In the genomic region with DNA sequence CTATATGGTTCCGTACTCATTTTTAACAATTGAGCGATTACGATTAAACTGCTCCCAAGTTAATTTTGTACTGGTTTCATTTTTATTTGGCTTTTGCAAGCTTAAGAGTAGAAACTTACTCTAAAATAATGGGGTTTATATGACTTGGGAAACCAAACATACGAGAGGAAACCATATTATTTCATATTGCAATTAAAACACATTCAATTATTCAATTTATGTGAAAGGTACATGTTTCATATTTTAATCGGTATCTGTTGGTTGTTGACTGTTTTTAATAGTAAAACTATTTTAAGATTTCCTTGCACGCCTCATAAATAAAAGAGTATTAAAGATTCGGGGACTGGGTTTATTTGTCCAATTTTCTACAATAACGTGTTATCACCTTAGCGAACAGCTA, we compare ENCODE assay signal across 4 fruit fly cellular contexts.
TF ChIP-seq lines count a peak whose summit lies in the region.

A gene (minus strand): TSS at position 59 of the 400 bp plus-strand sequence.

- no peak for TF ChIP-seq CTCF in whole organism, embryonic (GFP tag; optimal IDR thresholded peaks at IDR 0.05; lab: Kevin White, UChicago)

TF ChIP-seq in whole organism, adult, 20 proteins besides CTCF, POLR2A, EP300 and RAD21:
- peak; percentile 8 for TF ChIP-seq cic (GFP tag; optimal IDR thresholded peaks at IDR 0.05; lab: Kevin White, UChicago)
- TF ChIP-seq Mnt (GFP tag; optimal IDR thresholded peaks at IDR 0.05; lab: Kevin White, UChicago): no peak
- no peak for TF ChIP-seq CG33017 (tag; optimal IDR thresholded peaks at IDR 0.05; lab: Kevin White, UChicago)
- no peak for TF ChIP-seq CG1620 (GFP tag; optimal IDR thresholded peaks at IDR 0.05; lab: Kevin White, UChicago)
- TF ChIP-seq CG7045 (GFP tag; optimal IDR thresholded peaks at IDR 0.05; lab: Kevin White, UChicago): no peak
- TF ChIP-seq ovo (GFP tag; optimal IDR thresholded peaks at IDR 0.05; lab: Kevin White, UChicago): no peak
- no peak for TF ChIP-seq bab1 (GFP tag; optimal IDR thresholded peaks at IDR 0.05; lab: Kevin White, UChicago)
- no peak for TF ChIP-seq Hr96 (GFP tag; optimal IDR thresholded peaks at IDR 0.05; lab: Kevin White, UChicago)
- no peak for TF ChIP-seq cnc (optimal IDR thresholded peaks at IDR 0.05; lab: Kevin White, UChicago)
- TF ChIP-seq toe (GFP tag; optimal IDR thresholded peaks at IDR 0.05; lab: Kevin White, UChicago): no peak
- no peak for TF ChIP-seq Clk (GFP tag; optimal IDR thresholded peaks at IDR 0.05; lab: Kevin White, UChicago)
- peak; percentile 24 for TF ChIP-seq CG11617 (GFP tag; optimal IDR thresholded peaks at IDR 0.05; lab: Kevin White, UChicago)
- TF ChIP-seq CG7101 (tag; optimal IDR thresholded peaks at IDR 0.05; lab: Kevin White, UChicago): no peak
- TF ChIP-seq Crg-1 (GFP tag; optimal IDR thresholded peaks at IDR 0.05; lab: Kevin White, UChicago): no peak
- TF ChIP-seq CG5204 (GFP tag; optimal IDR thresholded peaks at IDR 0.05; lab: Kevin White, UChicago): no peak
- peak; percentile 6 for TF ChIP-seq CG14711 (tag; optimal IDR thresholded peaks at IDR 0.05; lab: Kevin White, UChicago)
- no peak for TF ChIP-seq kay (GFP tag; lab: Kevin White, UChicago; ENCODE audit: borderline replicate concordance)
- no peak for TF ChIP-seq pad (GFP tag; optimal IDR thresholded peaks at IDR 0.05; lab: Kevin White, UChicago)
- no peak for TF ChIP-seq tj (GFP tag; optimal IDR thresholded peaks at IDR 0.05; lab: Kevin White, UChicago)
- no peak for TF ChIP-seq CG12768 (GFP tag; optimal IDR thresholded peaks at IDR 0.05; lab: Kevin White, UChicago)
TF ChIP-seq in whole organism, adult: peak in this region for 3.

TF ChIP-seq in whole organism, embryonic, 481 proteins besides CTCF, POLR2A, EP300 and RAD21:
- TF ChIP-seq exex (tag; optimal IDR thresholded peaks at IDR 0.05; lab: Kevin White, UChicago) (peak; percentile 5), cwo (GFP tag; optimal IDR thresholded peaks at IDR 0.05; lab: Kevin White, UChicago) (no peak)

TF ChIP-seq in whole organism, pupa, 21 proteins besides CTCF, POLR2A, EP300 and RAD21:
- TF ChIP-seq CG12605 (GFP tag; IDR thresholded peaks at IDR 0.05; lab: Robert Waterston, UW): no peak
- no peak for TF ChIP-seq CG13204 (GFP tag; optimal IDR thresholded peaks at IDR 0.05; lab: Kevin White, UChicago)
- peak; percentile 24 for TF ChIP-seq EcR (GFP tag; optimal IDR thresholded peaks at IDR 0.05; lab: Kevin White, UChicago)

TF ChIP-seq in whole organism, wandering third instar larva, 38 proteins besides CTCF, POLR2A, EP300 and RAD21:
- TF ChIP-seq usp (GFP tag; optimal IDR thresholded peaks at IDR 0.05; lab: Kevin White, UChicago) (no peak), brk (GFP tag; optimal IDR thresholded peaks at IDR 0.05; lab: Kevin White, UChicago) (no peak), foxo (GFP tag; optimal IDR thresholded peaks at IDR 0.05; lab: Kevin White, UChicago) (peak in 1 of 2 experiments; percentile 20), Hr83 (GFP tag; optimal IDR thresholded peaks at IDR 0.05; lab: Kevin White, UChicago; ENCODE audit: poor library complexity, severe bottlenecking) (no peak), Abd-B (GFP tag; optimal IDR thresholded peaks at IDR 0.05; lab: Kevin White, UChicago) (no peak), Myc (optimal IDR thresholded peaks at IDR 0.05; lab: Kevin White, UChicago) (no peak), N (GFP tag; optimal IDR thresholded peaks at IDR 0.05; lab: Kevin White, UChicago) (no peak), sage (GFP tag; optimal IDR thresholded peaks at IDR 0.05; lab: Kevin White, UChicago) (no peak), br (GFP tag; optimal IDR thresholded peaks at IDR 0.05; lab: Kevin White, UChicago) (no peak), HLH106 (tag; optimal IDR thresholded peaks at IDR 0.05; lab: Kevin White, UChicago) (no peak), Jra (GFP tag; optimal IDR thresholded peaks at IDR 0.05; lab: Kevin White, UChicago) (no peak), psq (GFP tag; optimal IDR thresholded peaks at IDR 0.05; lab: Kevin White, UChicago) (no peak), CG32264 (GFP tag; optimal IDR thresholded peaks at IDR 0.05; lab: Kevin White, UChicago) (no peak), jim (GFP tag; optimal IDR thresholded peaks at IDR 0.05; lab: Kevin White, UChicago) (no peak), dsf (GFP tag; optimal IDR thresholded peaks at IDR 0.05; lab: Kevin White, UChicago; ENCODE audit: borderline replicate concordance) (no peak), h (GFP tag; optimal IDR thresholded peaks at IDR 0.05; lab: Kevin White, UChicago) (peak; percentile 31), ey (GFP tag; optimal IDR thresholded peaks at IDR 0.05; lab: Kevin White, UChicago) (no peak), Dfd (GFP tag; optimal IDR thresholded peaks at IDR 0.05; lab: Kevin White, UChicago) (no peak), sv (GFP tag; optimal IDR thresholded peaks at IDR 0.05; lab: Kevin White, UChicago) (no peak), fru (GFP tag; optimal IDR thresholded peaks at IDR 0.05; lab: Kevin White, UChicago) (peak; percentile 57), dl (GFP tag; optimal IDR thresholded peaks at IDR 0.05; lab: Kevin White, UChicago; ENCODE audit: insufficient read depth in 1 of 2, partially characterized antibody in 2 of 2) (no peak), Vsx2 (GFP tag; optimal IDR thresholded peaks at IDR 0.05; lab: Kevin White, UChicago; ENCODE audit: partially characterized antibody) (no peak), Hnf4 (GFP tag; optimal IDR thresholded peaks at IDR 0.05; lab: Kevin White, UChicago) (no peak), woc (GFP tag; optimal IDR thresholded peaks at IDR 0.05; lab: Kevin White, UChicago) (no peak), pan (optimal IDR thresholded peaks at IDR 0.05; lab: Kevin White, UChicago) (no peak), dmrt93B (GFP tag; optimal IDR thresholded peaks at IDR 0.05; lab: Kevin White, UChicago) (no peak), rgr (GFP tag; optimal IDR thresholded peaks at IDR 0.05; lab: Kevin White, UChicago) (peak; percentile 6), Mio (GFP tag; optimal IDR thresholded peaks at IDR 0.05; lab: Kevin White, UChicago) (no peak), Dif (GFP tag; optimal IDR thresholded peaks at IDR 0.05; lab: Kevin White, UChicago; ENCODE audit: partially characterized antibody) (no peak)
